Fruit fly (Drosophila melanogaster): ENCODE results near the gene Ctps.
A peak's percentile ranks its signal among the peaks of the same experiment; 100 is the strongest.

dm6 chr3L:15098659-15099512 is 1.2 kb downstream of the Ctps start:
- TF ChIP-seq BtbVII (GFP tag; optimal IDR thresholded peaks at IDR 0.05): peak; percentile 86
- no peak for TF ChIP-seq dm (GFP tag; optimal IDR thresholded peaks at IDR 0.05)
- TF ChIP-seq CG15514 (GFP tag; optimal IDR thresholded peaks at IDR 0.05): peak; percentile 82
- peak; percentile 91 for TF ChIP-seq CG17359 (tag; optimal IDR thresholded peaks at IDR 0.05)
- peak; percentile 45 for TF ChIP-seq Hsf (GFP tag; optimal IDR thresholded peaks at IDR 0.05)
- peak; percentile 49 for TF ChIP-seq CG31388 (GFP tag; optimal IDR thresholded peaks at IDR 0.05)
- peak; percentile 70; the same call in 1 of the 2 replicates for TF ChIP-seq NFAT (GFP tag; IDR thresholded peaks at IDR 0.05)
- TF ChIP-seq sim (GFP tag; IDR thresholded peaks at IDR 0.05): peak; percentile 89
- no peak for TF ChIP-seq tx (GFP tag; optimal IDR thresholded peaks at IDR 0.05)
- TF ChIP-seq CG7556 (GFP tag; optimal IDR thresholded peaks at IDR 0.05): peak; percentile 93
- peak; percentile 67 for TF ChIP-seq CG7987 (GFP tag; optimal IDR thresholded peaks at IDR 0.05)
- TF ChIP-seq toy (GFP tag; IDR thresholded peaks at IDR 0.05): peak; percentile 39; the same call in 1 of the 2 replicates
- TF ChIP-seq pho (GFP tag; optimal IDR thresholded peaks at IDR 0.05): no peak
- peak; percentile 82 for TF ChIP-seq bcd (GFP tag; optimal IDR thresholded peaks at IDR 0.05)

Data from whole organism, embryonic.